Worm (Caenorhabditis elegans): ENCODE measurements around the gene F26H11.8.

F26H11.8 gene

DNA sequence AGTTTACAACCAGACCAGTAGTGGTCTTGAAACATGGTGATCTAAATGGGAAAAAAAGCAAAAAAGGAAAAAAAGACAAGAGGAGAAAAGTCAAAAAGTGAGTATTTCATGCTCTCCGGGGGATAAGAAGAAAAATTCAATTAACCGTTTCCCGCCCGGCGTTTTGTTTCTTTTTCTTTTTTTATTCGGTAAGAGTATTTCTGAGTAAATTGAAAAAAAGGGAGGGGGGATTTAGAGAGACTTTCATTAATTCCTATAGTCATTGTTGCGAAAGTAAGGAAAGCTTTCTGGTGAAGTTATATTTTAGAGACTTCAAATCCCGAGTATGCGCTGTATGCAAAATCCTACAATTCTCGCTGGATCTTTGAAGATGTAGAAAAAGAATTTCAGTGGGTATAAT is 39.4 kb downstream of the F26H11.8 start:
- TF ChIP-seq unc-30 (tag; optimal IDR thresholded peaks at IDR 0.05) = peak; percentile 52
- no peak for TF ChIP-seq C04F5.9 (tag; optimal IDR thresholded peaks at IDR 0.05)
- TF ChIP-seq lin-14 (GFP tag; optimal IDR thresholded peaks at IDR 0.05) = peak; percentile 56

DNA sequence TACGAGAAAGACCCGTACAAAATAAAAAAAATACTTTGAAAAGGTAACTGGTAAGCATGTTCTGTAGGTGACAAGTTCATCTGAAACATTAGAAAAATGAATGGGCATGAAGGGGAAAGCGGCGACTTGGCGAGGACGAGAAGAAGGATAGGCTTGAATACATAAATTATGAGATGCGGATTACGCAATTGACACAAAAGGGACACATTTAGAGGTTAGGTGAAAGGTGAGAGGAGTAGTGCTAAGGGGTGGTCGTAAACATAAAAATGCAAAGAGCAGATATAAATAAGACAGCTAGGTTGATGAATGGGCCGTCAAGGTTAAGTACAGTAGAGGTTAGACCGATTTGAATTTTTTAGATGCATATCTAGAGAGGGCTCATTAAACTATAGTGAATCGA is 40.5 kb downstream of the F26H11.8 start:
- TF ChIP-seq dpl-1 (GFP tag; optimal IDR thresholded peaks at IDR 0.05) (no peak), ceh-90 (tag; optimal IDR thresholded peaks at IDR 0.05) (no peak)

DNA sequence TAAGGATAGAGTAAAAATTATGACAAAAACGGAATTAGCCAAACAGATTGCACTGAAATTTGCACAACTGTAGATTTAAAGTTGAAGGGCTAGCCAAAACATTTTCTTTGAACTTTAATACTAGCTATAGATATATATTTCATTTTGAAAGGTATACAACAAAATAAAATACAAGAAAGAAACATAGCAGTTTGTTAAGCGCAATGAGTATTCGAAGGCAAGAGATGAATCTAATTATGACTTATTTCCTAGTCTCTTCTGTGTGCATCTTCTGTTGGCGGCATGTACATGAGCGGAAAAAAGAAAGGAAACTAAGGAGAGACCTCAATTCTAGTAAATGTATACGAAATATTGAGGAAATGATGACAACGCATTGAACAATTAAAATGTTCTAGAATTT is 43.8 kb downstream of the F26H11.8 start:
- TF ChIP-seq nhr-76 (tag; optimal IDR thresholded peaks at IDR 0.05) = no peak
- TF ChIP-seq lin-14 (GFP tag; optimal IDR thresholded peaks at IDR 0.05) = peak; percentile 17

DNA sequence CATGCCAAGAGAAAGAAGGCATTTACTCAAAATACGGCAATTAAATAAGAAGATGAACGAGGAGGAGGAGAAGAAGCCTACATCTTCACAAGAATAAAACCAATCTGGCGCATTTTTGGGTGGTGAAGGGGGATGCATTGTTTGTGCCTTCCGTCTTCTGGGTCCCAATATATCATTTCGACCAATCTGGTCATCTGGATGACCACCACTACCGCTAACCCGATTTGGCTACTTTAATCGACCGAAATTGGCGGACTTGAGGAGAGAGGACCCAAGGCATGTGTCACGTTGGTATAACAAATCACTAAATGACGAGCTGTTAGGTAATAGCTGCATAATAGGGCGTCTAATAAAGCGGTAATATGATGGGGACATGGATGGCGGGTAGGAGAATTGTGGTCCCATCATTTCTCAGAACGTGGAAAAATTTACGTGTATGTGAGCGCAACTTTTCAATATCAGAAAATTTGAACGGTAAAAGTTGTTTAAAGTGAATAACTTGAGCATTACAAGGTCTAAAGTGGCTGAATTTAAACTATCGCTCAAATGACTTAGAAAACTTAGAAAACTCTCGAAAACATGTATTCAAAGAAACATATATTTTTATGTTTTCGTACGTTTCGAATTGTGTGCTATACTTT is 45.5 kb downstream of the F26H11.8 start:
- TF ChIP-seq lin-13 (GFP tag; optimal IDR thresholded peaks at IDR 0.05) (no peak), ztf-11 (tag; optimal IDR thresholded peaks at IDR 0.05) (peak in 1 of 2 experiments; percentile 0), elt-2 (tag; optimal IDR thresholded peaks at IDR 0.05) (no peak), efl-1 (optimal IDR thresholded peaks at IDR 0.05) (no peak), efl-1 (GFP tag; optimal IDR thresholded peaks at IDR 0.05 in 1 of 2) (peak in 1 of 2 experiments; percentile 81)

DNA sequence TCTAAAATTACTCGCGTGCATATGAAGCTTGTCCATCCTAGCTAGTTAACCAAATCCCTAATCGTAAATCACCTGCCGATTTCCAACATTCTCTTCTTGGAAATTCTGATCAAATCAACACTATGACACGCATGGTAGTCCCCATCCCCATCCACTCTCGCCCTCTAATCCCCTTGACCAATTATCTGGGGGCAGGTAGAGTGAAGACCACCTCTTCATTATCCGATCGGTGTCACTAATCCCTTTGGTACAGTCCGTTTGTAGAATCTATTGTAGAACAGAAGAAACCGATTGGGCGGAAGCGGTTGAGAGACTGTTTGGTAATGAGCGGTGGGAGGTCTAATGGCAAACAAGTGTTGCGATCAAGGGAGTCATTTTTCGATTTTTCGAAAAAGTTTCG is 48.8 kb downstream of the F26H11.8 start:
- no peak for TF ChIP-seq efl-1 (optimal IDR thresholded peaks at IDR 0.05)
- TF ChIP-seq efl-1 (GFP tag; optimal IDR thresholded peaks at IDR 0.05 in 1 of 2) = peak in 1 of 2 experiments; percentile 29
- TF ChIP-seq dpl-1 (GFP tag; optimal IDR thresholded peaks at IDR 0.05) = no peak
- TF ChIP-seq dsc-1 (tag; optimal IDR thresholded peaks at IDR 0.05) = peak; percentile 38
- peak; percentile 58 for TF ChIP-seq blmp-1 (tag; optimal IDR thresholded peaks at IDR 0.05)

DNA sequence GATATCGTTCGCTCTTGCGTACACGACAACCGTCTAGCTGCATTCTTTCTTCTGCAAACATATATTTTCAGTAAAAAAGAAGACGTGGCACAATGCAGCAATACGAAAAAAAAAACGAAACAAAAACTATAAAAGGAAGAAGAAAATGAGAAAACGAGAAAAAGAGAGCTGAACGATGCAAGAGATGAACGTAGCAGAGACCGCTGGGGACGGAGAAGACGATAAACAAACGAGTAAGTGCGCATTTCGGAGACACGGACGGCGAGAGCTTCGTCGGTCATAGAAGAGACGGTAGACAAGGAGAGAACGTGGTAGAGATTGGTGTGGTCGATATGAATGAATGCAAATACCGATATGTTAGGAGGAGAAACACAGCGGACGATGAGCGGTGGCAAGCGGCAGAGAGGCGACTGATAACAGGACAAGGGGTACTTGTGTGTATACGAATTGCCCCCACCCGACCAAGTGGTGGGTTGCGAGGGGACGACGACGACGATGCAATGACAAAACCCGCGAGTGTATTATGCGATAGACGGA is 49.7 kb downstream of the F26H11.8 start, which contains the start of gene K04B12.2:
Gene K04B12.2, minus strand, starts transcription at position 51 of the 537 bp plus-strand sequence.
- no peak for TF ChIP-seq jun-1 (tag; optimal IDR thresholded peaks at IDR 0.05)
- no peak for TF ChIP-seq ceh-88 (GFP tag; IDR thresholded peaks at IDR 0.05)
- TF ChIP-seq lin-13 (GFP tag; optimal IDR thresholded peaks at IDR 0.05) = peak; percentile 4
- no peak for TF ChIP-seq sup-37 (GFP tag; optimal IDR thresholded peaks at IDR 0.05)
- TF ChIP-seq lin-39 (tag; optimal IDR thresholded peaks at IDR 0.05) = no peak
- TF ChIP-seq C04F5.9 (tag; optimal IDR thresholded peaks at IDR 0.05) = no peak
- no peak for TF ChIP-seq sptf-1 (tag; optimal IDR thresholded peaks at IDR 0.05)
- TF ChIP-seq ceh-90 (tag; optimal IDR thresholded peaks at IDR 0.05) = no peak
- TF ChIP-seq zag-1 (tag; optimal IDR thresholded peaks at IDR 0.05) = no peak
- TF ChIP-seq nhr-28 (tag; optimal IDR thresholded peaks at IDR 0.05) = no peak
- peak; percentile 50 for TF ChIP-seq nhr-19 (GFP tag; conservative IDR thresholded peaks at IDR 0.05)
- TF ChIP-seq unc-30 (tag; optimal IDR thresholded peaks at IDR 0.05) = no peak
- TF ChIP-seq efl-1 (optimal IDR thresholded peaks at IDR 0.05) = peak; percentile 73 to 89
- TF ChIP-seq efl-1 (GFP tag; optimal IDR thresholded peaks at IDR 0.05 in 1 of 2) = peak; percentile 63 to 96
- peak; percentile 74 for TF ChIP-seq fos-1 (tag; optimal IDR thresholded peaks at IDR 0.05)
- peak; percentile 83 for TF ChIP-seq nhr-77 (tag; optimal IDR thresholded peaks at IDR 0.05)
- TF ChIP-seq dpl-1 (GFP tag; optimal IDR thresholded peaks at IDR 0.05) = peak; percentile 57 to 67 (median 63)
- no peak for TF ChIP-seq tlp-1 (tag; optimal IDR thresholded peaks at IDR 0.05)
- TF ChIP-seq aly-2 (tag; optimal IDR thresholded peaks at IDR 0.05) = no peak
- peak; percentile 50 for TF ChIP-seq C16A3.4 (tag; optimal IDR thresholded peaks at IDR 0.05)
- TF ChIP-seq fkh-4 (tag; optimal IDR thresholded peaks at IDR 0.05; ENCODE audit: borderline replicate concordance) = no peak
- TF ChIP-seq hlh-4 (tag; optimal IDR thresholded peaks at IDR 0.05) = no peak
- no peak for TF ChIP-seq fkh-10 (GFP tag; optimal IDR thresholded peaks at IDR 0.05)
- TF ChIP-seq zip-4 (GFP tag; optimal IDR thresholded peaks at IDR 0.05) = no peak
- peak; percentile 52 for TF ChIP-seq xbp-1 (tag; optimal IDR thresholded peaks at IDR 0.05)
- no peak for TF ChIP-seq grh-1 (GFP tag; IDR thresholded peaks at IDR 0.05)
- TF ChIP-seq nhr-47 (tag; optimal IDR thresholded peaks at IDR 0.05) = peak; percentile 70
- TF ChIP-seq ets-5 (GFP tag; IDR thresholded peaks at IDR 0.05) = no peak
- no peak for TF ChIP-seq nhr-237 (tag; optimal IDR thresholded peaks at IDR 0.05)
- peak; percentile 41 for TF ChIP-seq nhr-90 (tag; optimal IDR thresholded peaks at IDR 0.05; ENCODE audit: poor library complexity)
- peak; percentile 74 for TF ChIP-seq nhr-20 (tag; optimal IDR thresholded peaks at IDR 0.05)
- TF ChIP-seq nhr-85 (tag) = peak; percentile 78
- no peak for TF ChIP-seq ceh-8 (GFP tag; optimal IDR thresholded peaks at IDR 0.05)
- TF ChIP-seq Y116A8C.19 (tag; optimal IDR thresholded peaks at IDR 0.05; ENCODE audit: borderline replicate concordance) = no peak
- TF ChIP-seq skn-1 (tag; optimal IDR thresholded peaks at IDR 0.05) = peak; percentile 45

All from whole organism, L1 larva.